Fruit fly (Drosophila melanogaster): ENCODE measurements around the gene beta-Spec.

beta-Spec gene

DNA sequence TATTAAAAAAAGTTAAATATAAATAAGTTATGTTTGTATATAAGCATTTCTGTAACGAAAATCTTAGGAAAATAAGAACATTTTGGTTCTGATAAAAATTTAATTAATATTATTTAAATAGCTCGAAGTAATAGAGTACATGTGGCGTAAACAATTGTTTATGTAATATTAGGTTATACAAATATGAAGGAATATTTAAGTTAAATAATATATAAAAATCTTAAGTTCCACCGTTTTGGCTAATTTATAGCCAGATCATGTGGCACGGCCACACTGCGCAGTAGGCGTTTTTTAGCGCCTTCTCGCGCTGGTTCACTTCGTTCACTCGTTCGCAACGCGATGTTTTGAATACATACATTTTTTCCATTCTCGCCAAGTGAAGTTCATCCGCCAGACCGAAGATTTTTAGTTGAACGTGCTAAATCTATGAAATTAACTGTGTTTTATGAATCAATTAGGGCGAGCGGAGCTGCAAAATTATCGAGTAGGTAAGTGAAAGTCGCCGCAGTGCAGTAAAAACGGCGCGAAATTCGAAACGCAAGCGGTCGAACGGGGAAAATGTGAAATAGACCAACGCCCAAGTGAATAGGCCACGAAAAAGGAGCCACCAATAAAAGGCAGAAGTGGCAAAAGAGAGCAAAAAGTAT lies at the start of gene beta-Spec:
TSS of gene beta-Spec (plus strand) at position 323 of the 647 bp plus-strand sequence.
- peak; percentile 19 for TF ChIP-seq CG17801 (GFP tag; optimal IDR thresholded peaks at IDR 0.05; ENCODE audit: partially characterized antibody)

- TF ChIP-seq CG17801 (GFP tag; optimal IDR thresholded peaks at IDR 0.05; ENCODE audit: partially characterized antibody), result no peak
Measured at dm6 chrX:17611455-17611854, 45.7 kb upstream of the beta-Spec start.

DNA sequence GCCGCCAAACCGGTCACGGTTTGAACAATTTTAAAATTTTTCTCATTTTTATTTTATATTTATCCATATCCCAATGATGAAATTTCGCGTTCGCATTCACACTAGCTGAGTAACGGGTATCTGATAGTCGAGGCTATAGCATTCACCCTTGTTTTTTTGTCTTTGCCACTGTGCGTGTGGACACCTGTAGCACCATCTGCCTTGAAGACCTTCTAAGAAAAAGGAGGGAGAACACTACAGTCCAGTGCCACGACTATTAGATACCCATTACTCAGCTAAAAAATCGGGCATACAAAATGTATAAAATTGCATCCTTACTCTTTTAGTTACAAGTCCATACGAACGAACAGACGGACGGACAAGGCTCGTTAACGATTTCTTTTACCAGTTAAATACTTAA lies 35.0 kb upstream of the beta-Spec start:
- TF ChIP-seq CG17801 (GFP tag; optimal IDR thresholded peaks at IDR 0.05; ENCODE audit: partially characterized antibody), result no peak

- no peak for TF ChIP-seq CG17801 (GFP tag; optimal IDR thresholded peaks at IDR 0.05; ENCODE audit: partially characterized antibody)
Measured at dm6 chrX:17624223-17624982, 32.8 kb upstream of the beta-Spec start.

DNA sequence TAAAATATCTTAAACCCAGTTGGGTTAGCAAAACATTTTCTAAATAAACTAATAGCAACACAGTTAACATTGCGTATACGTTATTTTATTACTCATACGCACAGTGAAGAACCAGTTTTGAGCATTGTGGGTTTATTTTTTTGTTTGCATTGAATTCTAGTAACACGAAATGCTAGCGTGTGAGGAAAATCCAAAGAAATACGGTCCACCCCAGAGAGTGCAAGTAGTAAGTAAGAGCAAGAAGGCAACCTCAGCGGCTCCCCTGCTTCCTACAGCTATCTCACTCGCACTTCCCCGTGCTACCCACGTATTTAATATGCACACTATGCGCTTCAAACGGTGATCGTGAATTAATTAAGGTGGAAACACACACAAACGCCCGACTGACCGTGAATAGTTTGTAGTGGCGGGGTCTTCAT lies 32.2 kb upstream of the beta-Spec start:
- peak; percentile 99 for TF ChIP-seq CG17801 (GFP tag; optimal IDR thresholded peaks at IDR 0.05; ENCODE audit: partially characterized antibody)

- peak; percentile 91 for TF ChIP-seq CG17801 (GFP tag; optimal IDR thresholded peaks at IDR 0.05; ENCODE audit: partially characterized antibody)
Measured at dm6 chrX:17625833-17626232, 31.3 kb upstream of the beta-Spec start.

dm6 chrX:17627090-17627992 lies 29.8 kb upstream of the beta-Spec start, which contains the start of gene stas:
TSS of gene stas (minus strand) at chrX:17627895.
- TF ChIP-seq CG17801 (GFP tag; optimal IDR thresholded peaks at IDR 0.05; ENCODE audit: partially characterized antibody), result peak; percentile 56

DNA sequence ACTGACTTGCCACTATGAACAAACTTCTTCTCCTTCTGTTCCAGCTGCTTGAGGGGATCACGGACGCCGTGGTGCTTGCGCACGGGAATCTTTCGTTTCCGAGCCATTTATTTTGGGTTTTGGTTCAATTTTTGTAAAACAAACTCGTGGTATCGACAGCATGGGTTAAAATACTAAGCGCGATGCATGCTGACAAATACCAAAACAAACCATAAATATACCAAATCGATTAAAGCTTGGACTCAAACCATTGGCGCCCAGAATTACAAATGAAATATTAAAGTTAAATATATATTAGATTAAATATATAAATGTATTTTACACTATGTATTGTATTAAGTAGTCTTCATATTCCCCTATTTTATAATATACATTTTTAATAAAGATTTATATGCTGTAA lies 27.9 kb upstream of the beta-Spec start, which contains the start of gene CG8326:
TSS of gene CG8326 (minus strand) at position 176 of the 400 bp plus-strand sequence.
- TF ChIP-seq CG17801 (GFP tag; optimal IDR thresholded peaks at IDR 0.05; ENCODE audit: partially characterized antibody), result no peak

- TF ChIP-seq CG17801 (GFP tag; optimal IDR thresholded peaks at IDR 0.05; ENCODE audit: partially characterized antibody), result peak; percentile 87
Measured at dm6 chrX:17631996-17632612, 25.1 kb upstream of the beta-Spec start, which contains the start of the genes corolla and ND-24. TSS of gene corolla (minus strand) at chrX:17632047. TSS of gene ND-24 (plus strand) at chrX:17632089.

DNA sequence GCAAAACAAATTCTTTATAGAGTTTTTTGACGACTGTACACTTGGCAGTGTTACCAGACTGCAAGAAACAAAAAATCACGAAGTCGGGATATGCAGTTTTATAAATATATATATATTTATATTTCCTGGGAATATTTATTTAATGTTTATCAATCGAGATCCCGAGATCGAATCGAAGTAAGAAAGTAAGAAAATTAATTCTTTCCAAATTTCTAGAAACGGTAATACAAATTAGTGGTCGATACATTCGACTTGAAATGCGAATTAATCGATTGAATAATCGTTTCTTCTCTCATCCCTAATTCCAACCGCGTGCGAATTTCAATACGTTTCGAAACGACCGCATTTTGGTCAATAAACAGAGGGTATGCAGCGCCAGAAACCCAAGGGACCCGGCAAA lies 21.2 kb upstream of the beta-Spec start, which contains the start of the genes CG8289 and CG5800:
TSS of gene CG8289 (minus strand) at position 44 of the 400 bp plus-strand sequence.
TSS of gene CG5800 (plus strand) at position 281 of the 400 bp plus-strand sequence.
- TF ChIP-seq CG17801 (GFP tag; optimal IDR thresholded peaks at IDR 0.05; ENCODE audit: partially characterized antibody), result peak; percentile 66

- TF ChIP-seq CG17801 (GFP tag; optimal IDR thresholded peaks at IDR 0.05; ENCODE audit: partially characterized antibody), result no peak
Measured at dm6 chrX:17640837-17641236, 16.3 kb upstream of the beta-Spec start.

DNA sequence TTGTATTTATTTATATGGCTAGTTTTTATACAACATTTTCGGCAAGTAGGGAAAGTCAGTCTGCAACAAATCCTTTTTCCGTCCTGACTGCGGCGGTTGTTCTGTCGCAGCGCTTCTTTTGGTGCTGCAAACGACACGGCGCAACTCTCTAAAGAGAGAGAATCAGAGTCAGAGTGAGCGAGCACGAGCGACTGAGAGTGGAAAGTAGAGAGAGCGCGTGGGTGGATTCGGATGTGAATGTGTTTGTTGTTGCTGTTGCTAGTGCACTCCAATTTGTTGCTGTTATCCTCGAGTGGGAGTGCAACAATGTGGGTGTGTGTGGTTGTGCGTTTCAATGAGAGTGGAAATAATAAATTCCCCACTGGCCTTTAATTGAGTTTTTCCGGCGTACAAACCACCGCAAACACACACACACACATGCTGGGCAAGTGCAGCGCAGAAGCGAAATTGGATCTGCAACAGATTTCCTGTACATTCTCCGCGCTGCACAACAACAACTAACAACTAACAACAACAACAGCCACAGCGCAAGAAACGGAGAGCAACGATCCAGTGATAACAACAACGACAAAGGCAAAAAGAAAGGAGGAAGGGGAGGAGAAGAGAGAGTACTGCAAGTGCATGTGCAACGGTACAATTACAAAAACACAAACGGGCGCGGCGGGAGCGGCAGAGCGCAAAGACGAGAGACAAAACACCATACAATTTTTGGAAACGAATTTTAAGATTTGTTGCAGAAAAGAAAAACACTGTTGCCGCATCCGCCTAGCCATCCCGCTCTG lies 5.8 kb upstream of the beta-Spec start:
- no peak for TF ChIP-seq CG17801 (GFP tag; optimal IDR thresholded peaks at IDR 0.05; ENCODE audit: partially characterized antibody)

DNA sequence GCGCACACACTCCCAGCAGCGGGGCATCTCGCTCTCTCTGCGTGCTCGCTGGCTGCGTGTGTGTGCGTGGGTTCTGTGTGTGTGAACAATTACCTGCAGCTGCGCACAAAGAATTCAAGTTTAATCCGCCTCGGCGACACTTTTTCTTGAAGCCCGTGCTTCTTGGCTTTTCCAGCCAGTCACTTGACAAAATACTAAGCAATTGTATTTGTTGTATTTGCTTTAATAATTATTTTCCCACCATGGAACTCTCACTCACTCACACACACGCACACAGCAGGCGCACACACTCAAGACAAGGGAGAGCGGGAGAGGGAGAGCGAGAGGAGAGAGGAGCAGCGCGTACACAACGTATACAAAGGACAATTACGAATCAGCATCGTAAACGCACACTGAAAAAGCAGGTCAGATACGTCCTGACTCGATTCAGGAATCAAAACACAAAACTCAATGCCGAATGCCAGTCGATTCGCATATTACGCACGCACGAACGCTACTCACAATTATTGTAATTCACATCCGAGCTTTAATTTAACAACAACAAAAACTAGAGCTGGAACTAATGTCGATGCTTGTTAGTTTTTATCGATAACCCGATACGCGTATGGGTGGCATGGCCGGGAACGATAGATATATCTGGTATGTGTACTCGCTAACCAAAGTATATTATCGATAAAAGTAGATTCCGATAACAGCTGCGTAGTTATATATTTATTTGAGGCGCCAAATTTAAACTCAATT lies 5.0 kb upstream of the beta-Spec start, which contains the start of gene RhoGAPp190:
TSS of gene RhoGAPp190 (minus strand) at position 565 of the 741 bp plus-strand sequence.
- peak; percentile 62 for TF ChIP-seq CG17801 (GFP tag; optimal IDR thresholded peaks at IDR 0.05; ENCODE audit: partially characterized antibody)

Measured in ovary, adult (tissue).